Fruit fly (Drosophila melanogaster) whole organism, prepupa: ENCODE results near the gene Scm.

ENCODE experiments used
- CG3032 ChIP-seq: fragments of 200-800 bp; optimal IDR thresholded peaks from 2 replicates; lab custom pipeline; 2019; ENCODE audit warnings: missing biosample characterization, mild to moderate bottlenecking, missing genetic modification characterization, moderate library complexity
- CG7368 ChIP-seq: fragments of 200-800 bp; sonication (Bioruptor generic); optimal IDR thresholded peaks from 3 replicates; lab custom pipeline; 2016; ENCODE audit warnings: missing biosample characterization, missing genetic modification characterization
- CG9139 ChIP-seq: fragments of 200-800 bp; sonication (Bioruptor generic); optimal IDR thresholded peaks from 3 replicates; lab custom pipeline; 2017; ENCODE audit warnings: missing biosample characterization, mild to moderate bottlenecking, missing genetic modification characterization
- Sox102F ChIP-seq: fragments of 200-800 bp; sonication (Bioruptor generic); optimal IDR thresholded peaks from 2 replicates; lab custom pipeline; 2016; ENCODE audit warnings: missing biosample characterization, mild to moderate bottlenecking, missing genetic modification characterization
- fkh ChIP-seq: fragments of 200-800 bp; sonication (Bioruptor generic); optimal IDR thresholded peaks from 3 replicates; lab custom pipeline; 2017; ENCODE audit warnings: missing biosample characterization, mild to moderate bottlenecking, missing genetic modification characterization, moderate library complexity
- svp ChIP-seq: fragments of 200-800 bp; sonication (Bioruptor generic); peaks from one replicate; lab custom pipeline; 2016; ENCODE audit warnings: missing biosample characterization, missing genetic modification characterization

DNA sequence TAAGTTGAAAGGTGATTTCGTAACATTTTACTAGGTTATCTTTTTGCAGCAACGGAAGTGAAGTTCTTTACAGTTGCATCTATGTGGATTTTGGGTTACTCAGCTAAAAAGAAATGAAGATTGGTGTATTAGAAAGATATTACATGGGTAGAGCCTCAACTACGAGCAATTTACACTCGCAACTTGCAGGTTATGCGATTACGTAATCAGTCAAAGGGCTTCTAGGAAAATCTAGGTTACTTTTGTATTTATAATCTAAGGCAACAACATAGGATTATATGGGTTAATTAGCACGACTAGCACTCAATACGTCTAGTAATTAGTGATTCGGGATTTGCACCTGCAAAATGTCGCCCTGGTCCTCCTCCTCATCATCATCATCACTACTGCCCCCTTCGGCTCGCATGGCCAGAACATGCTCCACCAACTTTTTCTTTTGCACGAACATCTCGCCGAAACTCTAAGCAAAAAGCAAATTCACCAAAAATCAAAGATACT is 36.8 kb upstream of the Scm start, which contains the start of gene Dhc1:
- TF ChIP-seq Sox102F (GFP tag; lab: Kevin White, UChicago): no peak
- no peak for TF ChIP-seq fkh
- no peak for TF ChIP-seq CG3032 (tag; lab: Kevin White, UChicago)
- TF ChIP-seq CG9139 (GFP tag; lab: Kevin White, UChicago): no peak
- no peak for TF ChIP-seq CG7368 (GFP tag; lab: Kevin White, UChicago)
- TF ChIP-seq svp (GFP tag; lab: Kevin White, UChicago): no peak
